Fruit fly (Drosophila melanogaster): ENCODE measurements around the gene SP1029.

- TF ChIP-seq kay (GFP tag; ENCODE audit: borderline replicate concordance), result no peak
- no peak for TF ChIP-seq cnc (optimal IDR thresholded peaks at IDR 0.05)
- TF ChIP-seq ovo (GFP tag; optimal IDR thresholded peaks at IDR 0.05), result no peak
- no peak for TF ChIP-seq CG5204 (GFP tag; optimal IDR thresholded peaks at IDR 0.05)
- no peak for TF ChIP-seq pad (GFP tag; optimal IDR thresholded peaks at IDR 0.05)
- no peak for TF ChIP-seq Crg-1 (GFP tag; optimal IDR thresholded peaks at IDR 0.05)
- no peak for TF ChIP-seq CG7045 (GFP tag; optimal IDR thresholded peaks at IDR 0.05)
- TF ChIP-seq CG12768 (GFP tag; optimal IDR thresholded peaks at IDR 0.05), result no peak
- no peak for TF ChIP-seq CG1620 (GFP tag; optimal IDR thresholded peaks at IDR 0.05)
- no peak for TF ChIP-seq toe (GFP tag; optimal IDR thresholded peaks at IDR 0.05)
- TF ChIP-seq bab1 (GFP tag; optimal IDR thresholded peaks at IDR 0.05), result no peak
- TF ChIP-seq CG7101 (tag; optimal IDR thresholded peaks at IDR 0.05), result no peak
- TF ChIP-seq CG11617 (GFP tag; optimal IDR thresholded peaks at IDR 0.05), result no peak
Observed at dm6 chr3R:29250272-29251018, at the start of gene SP1029.
